Worm (Caenorhabditis elegans) whole organism, late embryonic: ENCODE results near the gene R08D7.7.

Experiments
- C08G9.2 ChIP-seq: sonication (generic microtip); optimal IDR thresholded peaks from 2 replicates; lab custom pipeline; 2016; ENCODE audit warnings: mild to moderate bottlenecking, missing genetic modification characterization, moderate library complexity, missing compliant biosample characterization
- C38D4.7 ChIP-seq: fragments of 200-800 bp; sonication (Bioruptor generic); optimal IDR thresholded peaks from 2 replicates; lab custom pipeline; 2018; ENCODE audit warnings: mild to moderate bottlenecking, missing genetic modification characterization, moderate library complexity, missing compliant biosample characterization
- F13H6.1 ChIP-seq: sonication (generic microtip); optimal IDR thresholded peaks from 2 replicates; lab custom pipeline; 2016; ENCODE audit warnings: missing genetic modification characterization, missing compliant biosample characterization
- K09A11.1 ChIP-seq: sonication (generic microtip); optimal IDR thresholded peaks from 2 replicates; lab custom pipeline; 2017; ENCODE audit warnings: antibody characterized with exemption, mild to moderate bottlenecking, missing genetic modification characterization, missing compliant biosample characterization; ENCODE audit not compliant: insufficient read depth
- T23F11.4 ChIP-seq: fragments of 200-800 bp; sonication (Bioruptor generic); optimal IDR thresholded peaks from 2 replicates; lab custom pipeline; 2018; ENCODE audit warnings: mild to moderate bottlenecking, missing genetic modification characterization, missing compliant biosample characterization
- ahr-1 ChIP-seq: sonication (generic microtip); optimal IDR thresholded peaks from 2 replicates; lab custom pipeline; 2016; ENCODE audit warnings: missing genetic modification characterization, missing compliant biosample characterization
- ceh-18 ChIP-seq: sonication (generic microtip); optimal IDR thresholded peaks from 2 replicates; lab custom pipeline; 2016; ENCODE audit warnings: missing genetic modification characterization, missing compliant biosample characterization
- ceh-19 ChIP-seq: fragments of 200-800 bp; sonication (Bioruptor generic); optimal IDR thresholded peaks from 2 replicates; lab custom pipeline; 2018; ENCODE audit warnings: mild to moderate bottlenecking, missing genetic modification characterization, missing compliant biosample characterization
- ceh-2 ChIP-seq: sonication (generic microtip); optimal IDR thresholded peaks from 2 replicates; lab custom pipeline; 2016; ENCODE audit warnings: missing genotype, missing genetic modification characterization, missing compliant biosample characterization
- ceh-31 ChIP-seq: sonication (generic microtip); optimal IDR thresholded peaks from 2 replicates; lab custom pipeline; 2016; ENCODE audit warnings: missing genetic modification characterization, missing compliant biosample characterization
- ceh-34 ChIP-seq: sonication (generic microtip); optimal IDR thresholded peaks from 2 replicates; lab custom pipeline; 2016; ENCODE audit warnings: mild to moderate bottlenecking, missing genetic modification characterization, missing compliant biosample characterization
- ceh-48 ChIP-seq: sonication (generic microtip); optimal IDR thresholded peaks from 2 replicates; lab custom pipeline; 2016; ENCODE audit warnings: missing genetic modification characterization, inconsistent platforms, missing compliant biosample characterization
- ceh-9 ChIP-seq: sonication (generic microtip); optimal IDR thresholded peaks from 2 replicates; lab custom pipeline; 2016; ENCODE audit warnings: mild to moderate bottlenecking, missing genetic modification characterization, inconsistent platforms, missing compliant biosample characterization
- che-1 ChIP-seq: sonication (generic microtip); optimal IDR thresholded peaks from 2 replicates; lab custom pipeline; 2016; ENCODE audit warnings: mild to moderate bottlenecking, missing genetic modification characterization, missing compliant biosample characterization
- dmd-4 ChIP-seq: sonication (generic microtip); optimal IDR thresholded peaks from 2 replicates; lab custom pipeline; 2016; ENCODE audit warnings: borderline replicate concordance, missing genetic modification characterization, missing compliant biosample characterization
- dve-1 ChIP-seq: sonication (generic microtip); optimal IDR thresholded peaks from 2 replicates; lab custom pipeline; 2017; ENCODE audit warnings: antibody characterized with exemption, mild to moderate bottlenecking, missing genetic modification characterization, missing compliant biosample characterization
- elt-2 ChIP-seq: sonication (generic microtip); optimal IDR thresholded peaks from 2 replicates; lab custom pipeline; 2016; ENCODE audit warnings: missing genetic modification reagents, missing genetic modification characterization, missing compliant biosample characterization
- eyg-1 ChIP-seq: sonication (generic microtip); optimal IDR thresholded peaks from 2 replicates; lab custom pipeline; 2016; ENCODE audit warnings: missing genotype, missing genetic modification characterization, missing compliant biosample characterization
- hlh-15 ChIP-seq: sonication (generic microtip); optimal IDR thresholded peaks from 2 replicates; lab custom pipeline; 2016; ENCODE audit warnings: missing genetic modification characterization, missing compliant biosample characterization
- hlh-6 ChIP-seq: sonication (generic microtip); optimal IDR thresholded peaks from 2 replicates; lab custom pipeline; 2016; ENCODE audit warnings: missing genotype, missing genetic modification characterization, missing compliant biosample characterization
- hlh-8 ChIP-seq: sonication (generic microtip); optimal IDR thresholded peaks from 2 replicates; lab custom pipeline; 2016; ENCODE audit warnings: missing genotype, missing genetic modification characterization, missing compliant biosample characterization
- lim-6 ChIP-seq: sonication (generic microtip); optimal IDR thresholded peaks from 2 replicates; lab custom pipeline; 2016; ENCODE audit warnings: missing genetic modification characterization, missing compliant biosample characterization
- madf-2 ChIP-seq: sonication (generic microtip); optimal IDR thresholded peaks from 2 replicates; lab custom pipeline; 2017; ENCODE audit warnings: missing genetic modification characterization, missing compliant biosample characterization
- nfya-1 ChIP-seq: sonication (generic microtip); optimal IDR thresholded peaks from 2 replicates; lab custom pipeline; 2017; ENCODE audit warnings: missing genetic modification characterization, mild to moderate bottlenecking, missing compliant biosample characterization, antibody characterized with exemption, moderate library complexity
- nhr-11 ChIP-seq: fragments of 150-350 bp; optimal IDR thresholded peaks from 2 replicates; lab custom pipeline; 2014; ENCODE audit warnings: missing biosample characterization, missing genetic modification characterization
- pag-3 ChIP-seq: sonication (generic microtip); optimal IDR thresholded peaks from 2 replicates; lab custom pipeline; 2016; ENCODE audit warnings: missing compliant biosample characterization, missing genetic modification characterization, borderline replicate concordance
- pha-2 ChIP-seq: sonication (generic microtip); optimal IDR thresholded peaks from 2 replicates; lab custom pipeline; 2017; ENCODE audit warnings: mild to moderate bottlenecking, missing genetic modification characterization, missing compliant biosample characterization
- pha-4 ChIP-seq: fragments of 150-350 bp; optimal IDR thresholded peaks from 2 replicates; lab custom pipeline; 2018; ENCODE audit warnings: missing biosample characterization, missing genetic modification reagents, missing genetic modification characterization
- pros-1 ChIP-seq: fragments of 150-350 bp; optimal IDR thresholded peaks from 2 replicates; lab custom pipeline; 2014; ENCODE audit warnings: missing biosample characterization, missing genetic modification reagents, missing genetic modification characterization
- rnt-1 ChIP-seq: sonication (generic microtip); optimal IDR thresholded peaks from 2 replicates; lab custom pipeline; 2016; ENCODE audit warnings: missing genetic modification characterization, missing compliant biosample characterization
- sox-2 ChIP-seq: fragments of 200-800 bp; sonication (Bioruptor generic); IDR thresholded peaks from 2 replicates; pipeline ENCODE4 v1.3.6; 2022; ENCODE audit warnings: missing genetic modification reagents, missing genetic modification characterization, missing compliant biosample characterization
- syd-9 ChIP-seq: sonication (generic microtip); optimal IDR thresholded peaks from 2 replicates; lab custom pipeline; 2016; ENCODE audit warnings: mild to moderate bottlenecking, missing genetic modification characterization, moderate library complexity, missing compliant biosample characterization
- tbx-2 ChIP-seq: sonication (generic microtip); optimal IDR thresholded peaks from 2 replicates; lab custom pipeline; 2016; ENCODE audit warnings: missing genetic modification characterization, missing compliant biosample characterization
- ttx-3 ChIP-seq: sonication (generic microtip); optimal IDR thresholded peaks from 2 replicates; lab custom pipeline; 2016; ENCODE audit warnings: missing genetic modification reagents, missing genetic modification characterization, missing compliant biosample characterization
- unc-42 ChIP-seq: sonication (generic microtip); optimal IDR thresholded peaks from 2 replicates; lab custom pipeline; 2016; ENCODE audit warnings: missing genotype, missing genetic modification characterization, missing compliant biosample characterization
- unc-55 ChIP-seq: sonication (generic microtip); optimal IDR thresholded peaks from 2 replicates; lab custom pipeline; 2017; ENCODE audit warnings: missing biosample characterization, missing genetic modification reagents, missing genetic modification characterization
- ztf-16 ChIP-seq: sonication (generic microtip); optimal IDR thresholded peaks from 2 replicates; lab custom pipeline; 2017; ENCODE audit warnings: missing genetic modification characterization, missing compliant biosample characterization

R08D7.7 gene

DNA sequence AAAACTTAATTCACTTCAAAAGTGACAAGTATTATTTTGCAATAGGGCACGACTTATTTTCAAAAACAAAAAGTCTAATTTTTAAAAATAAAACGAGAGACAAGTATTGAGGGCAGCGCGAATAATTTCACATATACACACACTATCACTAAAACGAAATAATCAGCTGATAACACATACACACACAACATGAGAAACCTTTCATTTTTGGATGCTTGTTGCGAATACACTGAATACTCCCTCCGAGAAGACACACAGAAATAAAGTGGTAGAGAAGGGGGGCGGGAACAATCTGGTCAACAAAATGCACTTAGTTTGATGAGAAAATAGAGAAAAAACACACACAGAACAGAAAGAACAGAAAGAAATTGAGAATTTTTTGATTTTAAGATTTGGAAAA, 5.4 kb upstream of the R08D7.7 start:
- no peak for TF ChIP-seq dmd-4
- no peak for TF ChIP-seq pros-1
- TF ChIP-seq elt-2 (tag; lab: Kevin White, UChicago) = peak; percentile 47

DNA sequence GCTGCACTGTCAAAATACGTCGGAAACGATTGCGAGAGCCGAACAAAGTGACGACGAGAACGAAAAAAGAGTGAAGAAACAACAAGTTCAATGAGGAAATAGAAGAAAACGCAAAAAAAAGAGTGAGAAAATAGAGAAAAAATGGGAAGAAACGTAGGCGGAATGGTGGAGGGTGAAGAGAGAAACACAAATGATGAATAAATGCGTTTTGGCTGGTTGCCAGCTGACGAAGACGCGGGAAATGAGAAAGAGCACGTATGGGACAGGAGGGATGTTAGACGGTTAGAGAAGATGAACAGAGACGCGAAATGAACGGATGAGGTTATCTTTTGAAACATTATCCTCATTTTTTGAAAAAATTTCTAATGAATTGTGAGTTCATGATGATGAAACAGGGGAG, 4.9 kb upstream of the R08D7.7 start:
- TF ChIP-seq ceh-31 (peak; percentile 41), ceh-18 (peak; percentile 88), sox-2 (GFP tag; lab: Robert Waterston, UW) (no peak), hlh-15 (tag; lab: Kevin White, UChicago) (no peak), hlh-6 (tag; lab: Kevin White, UChicago) (no peak), ceh-34 (peak; percentile 18), unc-55 (GFP tag; lab: Kevin White, UChicago) (peak; percentile 64), pag-3 (tag; lab: Kevin White, UChicago) (no peak), madf-2 (tag; lab: Kevin White, UChicago) (no peak), K09A11.1 (tag; lab: Kevin White, UChicago) (no peak), lim-6 (tag; lab: Kevin White, UChicago) (no peak), eyg-1 (no peak), ttx-3 (tag; lab: Kevin White, UChicago) (no peak), syd-9 (tag; lab: Kevin White, UChicago) (peak; percentile 21), C08G9.2 (tag; lab: Kevin White, UChicago) (no peak), ceh-48 (no peak), unc-42 (tag; lab: Kevin White, UChicago) (peak; percentile 85), che-1 (no peak), tbx-2 (tag; lab: Kevin White, UChicago) (peak; percentile 36), C38D4.7 (GFP tag; lab: Kevin White, UChicago) (no peak), dve-1 (peak; percentile 15), pros-1 (no peak), ceh-9 (tag; lab: Kevin White, UChicago) (no peak), ahr-1 (tag; lab: Kevin White, UChicago) (no peak), ztf-16 (tag; lab: Kevin White, UChicago) (no peak), nfya-1 (peak; percentile 44), rnt-1 (tag; lab: Kevin White, UChicago) (peak; percentile 33), pha-4 (no peak)

DNA sequence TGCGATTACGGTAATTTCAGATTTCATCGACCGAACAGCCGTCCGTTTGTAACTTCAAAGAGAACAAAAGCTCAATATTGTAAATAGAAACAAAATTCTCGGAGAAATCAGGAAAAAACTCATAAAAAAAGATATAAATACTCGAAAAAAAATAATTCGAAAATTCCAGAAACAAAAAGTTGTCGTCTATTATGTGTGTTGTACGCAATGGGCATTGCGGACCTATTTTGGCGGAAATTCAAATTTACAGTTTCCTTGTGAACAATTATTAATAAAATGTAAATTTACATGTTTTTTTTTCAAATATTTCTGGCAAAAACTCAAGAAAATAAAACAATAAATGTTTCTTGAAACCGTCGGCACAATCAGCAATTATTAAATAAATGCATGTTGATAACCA, 4.4 kb upstream of the R08D7.7 start:
- no peak for TF ChIP-seq lim-6 (tag; lab: Kevin White, UChicago)
- TF ChIP-seq T23F11.4 = no peak
- TF ChIP-seq pha-2 = no peak
- TF ChIP-seq ceh-19 (GFP tag; lab: Kevin White, UChicago) = no peak
- TF ChIP-seq syd-9 (tag; lab: Kevin White, UChicago) = no peak
- TF ChIP-seq unc-55 (GFP tag; lab: Kevin White, UChicago) = no peak
- no peak for TF ChIP-seq nhr-11 (tag; lab: Kevin White, UChicago)
- no peak for TF ChIP-seq ceh-18
- no peak for TF ChIP-seq ceh-2 (tag; lab: Kevin White, UChicago)
- TF ChIP-seq ceh-9 (tag; lab: Kevin White, UChicago) = no peak
- TF ChIP-seq hlh-8 (tag; lab: Kevin White, UChicago) = no peak
- no peak for TF ChIP-seq F13H6.1 (tag; lab: Kevin White, UChicago)
- no peak for TF ChIP-seq tbx-2 (tag; lab: Kevin White, UChicago)

DNA sequence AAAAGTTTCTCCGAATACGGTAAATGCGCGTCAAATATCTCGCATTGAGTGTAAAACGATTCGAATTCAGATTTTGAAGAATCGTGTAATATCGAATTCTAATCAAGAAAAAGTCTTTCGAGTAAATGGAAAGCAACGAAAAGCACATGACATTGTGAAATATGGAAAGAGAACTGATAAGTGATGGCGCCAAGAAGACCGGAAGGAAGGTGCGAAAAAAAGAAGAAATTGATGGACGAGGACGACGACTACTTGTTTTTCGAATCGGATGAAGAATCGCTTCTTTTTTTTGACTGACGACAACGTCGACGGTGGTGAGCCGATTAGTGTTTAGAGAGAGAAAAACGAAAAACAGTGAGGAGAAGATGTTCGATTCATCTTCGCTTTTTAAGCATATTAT, 3.9 kb upstream of the R08D7.7 start:
- no peak for TF ChIP-seq T23F11.4
- no peak for TF ChIP-seq elt-2 (tag; lab: Kevin White, UChicago)
- no peak for TF ChIP-seq ceh-31
- no peak for TF ChIP-seq che-1
